Fruit fly (Drosophila melanogaster): ENCODE measurements around the gene Cyp28d1.

dm6 chr2L:5226891-5227554 lies 16.8 kb downstream of the Cyp28d1 start:
- no peak for TF ChIP-seq CG8478 (optimal IDR thresholded peaks at IDR 0.05)
- TF ChIP-seq usp (GFP tag; optimal IDR thresholded peaks at IDR 0.05) = no peak

Data from whole organism.